Worm (Caenorhabditis elegans): Measurements from ENCODE around the gene pals-23.

ce11 chrIII:147570-148076, 23.0 kb downstream of the pals-23 start, which contains the start of gene sqst-5:
- TF ChIP-seq K02D7.2 (tag; optimal IDR thresholded peaks at IDR 0.05) (no peak), unc-55 (GFP tag; optimal IDR thresholded peaks at IDR 0.05) (no peak), ama-1 (optimal IDR thresholded peaks at IDR 0.05) (no peak), ceh-9 (tag; optimal IDR thresholded peaks at IDR 0.05) (no peak), fkh-6 (tag; optimal IDR thresholded peaks at IDR 0.05) (no peak), ets-4 (tag; optimal IDR thresholded peaks at IDR 0.05) (no peak), elt-4 (tag; optimal IDR thresholded peaks at IDR 0.05) (no peak), hlh-13 (GFP tag; optimal IDR thresholded peaks at IDR 0.05) (no peak), elt-2 (tag; optimal IDR thresholded peaks at IDR 0.05) (no peak), fkh-10 (GFP tag; optimal IDR thresholded peaks at IDR 0.05) (no peak), lin-11 (tag; optimal IDR thresholded peaks at IDR 0.05) (no peak), rnt-1 (tag; optimal IDR thresholded peaks at IDR 0.05) (no peak), dve-1 (tag; optimal IDR thresholded peaks at IDR 0.05) (no peak), nfya-1 (tag; optimal IDR thresholded peaks at IDR 0.05) (no peak)

All from whole organism, late embryonic.